Worm (Caenorhabditis elegans): ENCODE data around the gene C55A6.4.

The C55A6.4 gene

ce11 chrV:11548914-11549406 lies 31.3 kb upstream of the C55A6.4 start, which contains the start of the genes F38B7.17 and F38B7.3 (continued):
- TF ChIP-seq tbx-2 (tag; optimal IDR thresholded peaks at IDR 0.05) (no peak), irx-1 (tag; optimal IDR thresholded peaks at IDR 0.05) (no peak), mdl-1 (tag; optimal IDR thresholded peaks at IDR 0.05) (peak; percentile 5 to 88), fkh-4 (tag; optimal IDR thresholded peaks at IDR 0.05; ENCODE audit: borderline replicate concordance) (no peak), skn-1 (tag; optimal IDR thresholded peaks at IDR 0.05) (peak; percentile 50), nhr-77 (tag; optimal IDR thresholded peaks at IDR 0.05) (peak; percentile 43), hpl-2 (GFP tag; optimal IDR thresholded peaks at IDR 0.05) (no peak), alr-1 (tag; optimal IDR thresholded peaks at IDR 0.05; ENCODE audit: borderline replicate concordance) (no peak), nhr-47 (tag; optimal IDR thresholded peaks at IDR 0.05) (peak; percentile 79), efl-3 (GFP tag; optimal IDR thresholded peaks at IDR 0.05) (no peak)

ce11 chrV:11546795-11547194 lies 29.1 kb upstream of the C55A6.4 start, which contains the start of gene F38B7.11:
TSS of gene F38B7.11 (plus strand) at chrV:11547095.
- TF ChIP-seq sptf-1 (tag; optimal IDR thresholded peaks at IDR 0.05) (no peak), fkh-8 (tag; optimal IDR thresholded peaks at IDR 0.05) (peak; percentile 30)

- TF ChIP-seq skn-1 (tag; optimal IDR thresholded peaks at IDR 0.05) (no peak), tbx-2 (tag; optimal IDR thresholded peaks at IDR 0.05) (no peak), zag-1 (tag; optimal IDR thresholded peaks at IDR 0.05) (no peak), pax-3 (tag; optimal IDR thresholded peaks at IDR 0.05) (no peak), rnt-1 (tag; optimal IDR thresholded peaks at IDR 0.05) (no peak), lin-15B (tag; optimal IDR thresholded peaks at IDR 0.05) (no peak), sox-4 (tag; optimal IDR thresholded peaks at IDR 0.05) (no peak), ceh-90 (tag; optimal IDR thresholded peaks at IDR 0.05) (no peak), nhr-90 (tag; optimal IDR thresholded peaks at IDR 0.05; ENCODE audit: poor library complexity) (no peak), blmp-1 (tag; optimal IDR thresholded peaks at IDR 0.05) (no peak), snu-23 (GFP tag; optimal IDR thresholded peaks at IDR 0.05) (no peak), fkh-8 (tag; optimal IDR thresholded peaks at IDR 0.05) (peak; percentile 24), elt-2 (tag; optimal IDR thresholded peaks at IDR 0.05) (no peak), fos-1 (tag; optimal IDR thresholded peaks at IDR 0.05) (no peak), ceh-8 (GFP tag; optimal IDR thresholded peaks at IDR 0.05) (no peak), sptf-1 (tag; optimal IDR thresholded peaks at IDR 0.05) (no peak), nhr-85 (tag) (peak; percentile 48)
Measured at ce11 chrV:11545227-11545626, 27.5 kb upstream of the C55A6.4 start, which contains the start of gene F38B7.10. TSS of gene F38B7.10 (plus strand) at chrV:11545527.

DNA sequence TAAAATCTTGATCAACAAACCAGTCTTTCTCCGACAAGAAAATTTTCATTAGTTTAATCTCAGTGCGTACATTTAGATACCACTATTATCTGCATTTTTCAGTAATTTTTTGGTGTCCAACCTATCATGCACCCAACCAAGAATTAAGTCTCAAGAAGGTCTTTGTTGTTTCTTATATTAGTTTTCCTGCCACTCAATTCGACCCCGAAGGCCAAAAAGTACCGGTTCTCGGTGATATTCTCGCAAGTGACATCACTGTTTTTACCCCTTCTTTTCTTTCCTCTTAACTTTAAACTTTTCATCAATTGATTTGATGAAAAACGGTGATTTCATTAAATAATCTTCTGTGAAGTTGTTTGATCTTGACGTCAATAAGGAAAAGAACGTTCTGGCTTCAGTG lies 25.9 kb upstream of the C55A6.4 start, which contains the start of gene F38B7.2:
TSS of gene F38B7.2 (plus strand) at position 400 of the 400 bp plus-strand sequence.
- no peak for TF ChIP-seq tlp-1 (tag; optimal IDR thresholded peaks at IDR 0.05)
- peak; percentile 30 for TF ChIP-seq nhr-71 (tag; optimal IDR thresholded peaks at IDR 0.05)
- no peak for TF ChIP-seq snu-23 (GFP tag; optimal IDR thresholded peaks at IDR 0.05)
- TF ChIP-seq grh-1 (GFP tag; IDR thresholded peaks at IDR 0.05): no peak
- TF ChIP-seq nhr-77 (tag; optimal IDR thresholded peaks at IDR 0.05): no peak
- TF ChIP-seq ceh-63 (GFP tag; optimal IDR thresholded peaks at IDR 0.05): no peak
- peak; percentile 23 for TF ChIP-seq lin-14 (GFP tag; optimal IDR thresholded peaks at IDR 0.05)
- TF ChIP-seq nhr-11 (tag; optimal IDR thresholded peaks at IDR 0.05): no peak
- TF ChIP-seq xbp-1 (tag; optimal IDR thresholded peaks at IDR 0.05): no peak
- TF ChIP-seq nhr-237 (tag; optimal IDR thresholded peaks at IDR 0.05): no peak
- TF ChIP-seq nhr-90 (tag; optimal IDR thresholded peaks at IDR 0.05; ENCODE audit: poor library complexity): peak; percentile 2
- peak; percentile 90 for TF ChIP-seq nhr-85 (tag)
- TF ChIP-seq elt-3 (tag; optimal IDR thresholded peaks at IDR 0.05): peak in 4 of 6 experiments; percentile 25 to 48 (median 42)
- no peak for TF ChIP-seq unc-62 (GFP tag; optimal IDR thresholded peaks at IDR 0.05)
- TF ChIP-seq Y116A8C.19 (tag; optimal IDR thresholded peaks at IDR 0.05; ENCODE audit: borderline replicate concordance): no peak
- no peak for TF ChIP-seq C16A3.4 (tag; optimal IDR thresholded peaks at IDR 0.05)
- no peak for TF ChIP-seq hlh-4 (tag; optimal IDR thresholded peaks at IDR 0.05)
- no peak for TF ChIP-seq F16B12.6 (tag; optimal IDR thresholded peaks at IDR 0.05)
- no peak for TF ChIP-seq sox-4 (tag; optimal IDR thresholded peaks at IDR 0.05)
- no peak for TF ChIP-seq ama-1 (optimal IDR thresholded peaks at IDR 0.05)
- TF ChIP-seq nhr-20 (tag; optimal IDR thresholded peaks at IDR 0.05): peak; percentile 11
- no peak for TF ChIP-seq ces-1 (GFP tag; optimal IDR thresholded peaks at IDR 0.05)
- no peak for TF ChIP-seq dpl-1 (GFP tag; optimal IDR thresholded peaks at IDR 0.05)
- no peak for TF ChIP-seq lin-15B (tag; optimal IDR thresholded peaks at IDR 0.05)
- TF ChIP-seq unc-86 (tag; optimal IDR thresholded peaks at IDR 0.05): no peak
- no peak for TF ChIP-seq nhr-19 (GFP tag; conservative IDR thresholded peaks at IDR 0.05)
- TF ChIP-seq dsc-1 (tag; optimal IDR thresholded peaks at IDR 0.05): no peak
- TF ChIP-seq ceh-82 (tag; optimal IDR thresholded peaks at IDR 0.05): no peak
- no peak for TF ChIP-seq zag-1 (tag; optimal IDR thresholded peaks at IDR 0.05)

Data from whole organism, L1 larva.